Worm (Caenorhabditis elegans) whole organism, L4/young adult: ENCODE data around the gene C33H5.16.

Source experiments
- W03F9.2 ChIP-seq: fragments of 150-350 bp; optimal IDR thresholded peaks from 2 replicates; lab custom pipeline; 2014; ENCODE audit warnings: missing biosample characterization, missing genetic modification characterization
- dao-5 ChIP-seq: sonication (generic microtip); optimal IDR thresholded peaks from 2 replicates; lab custom pipeline; 2016; ENCODE audit warnings: missing genotype, missing genetic modification characterization, moderate library complexity, missing compliant biosample characterization
- him-1 ChIP-seq: sonication (generic microtip); optimal IDR thresholded peaks from 2 replicates; lab custom pipeline; 2016; ENCODE audit warnings: missing genotype, missing genetic modification reagents, missing genetic modification characterization, missing compliant biosample characterization

Gene C33H5.16

ce11 chrIV:7829275-7829938 lies 26.3 kb upstream of the C33H5.16 start, which contains the start of gene C06A6.4:
Gene C06A6.4 (minus strand): TSS chrIV:7829298.
- TF ChIP-seq him-1 (tag; lab: Kevin White, UChicago) (no peak), W03F9.2 (peak; percentile 61), dao-5 (tag; lab: Kevin White, UChicago) (no peak)

ce11 chrIV:7824649-7825048 lies 21.5 kb upstream of the C33H5.16 start:
- no peak for TF ChIP-seq dao-5 (tag; lab: Kevin White, UChicago)

ce11 chrIV:7822524-7822923 lies 19.4 kb upstream of the C33H5.16 start, which contains the start of gene T14A8.2:
Gene T14A8.2 (minus strand): TSS chrIV:7822624.
- TF ChIP-seq W03F9.2 (no peak), him-1 (tag; lab: Kevin White, UChicago) (no peak), dao-5 (tag; lab: Kevin White, UChicago) (no peak)

ce11 chrIV:7817852-7818251 lies 14.7 kb upstream of the C33H5.16 start, which contains the start of gene ric-3:
Gene ric-3 (plus strand): TSS chrIV:7818251.
- TF ChIP-seq him-1 (tag; lab: Kevin White, UChicago) = no peak
- TF ChIP-seq dao-5 (tag; lab: Kevin White, UChicago) = no peak
- TF ChIP-seq W03F9.2 = no peak

ce11 chrIV:7816402-7817102 lies 13.4 kb upstream of the C33H5.16 start:
- no peak for TF ChIP-seq him-1 (tag; lab: Kevin White, UChicago)
- TF ChIP-seq W03F9.2 = peak; percentile 21
- no peak for TF ChIP-seq dao-5 (tag; lab: Kevin White, UChicago)

ce11 chrIV:7815683-7816183 lies 12.6 kb upstream of the C33H5.16 start, which contains the start of gene cdgs-1:
Gene cdgs-1 (minus strand): TSS chrIV:7815733.
- TF ChIP-seq W03F9.2 (no peak), him-1 (tag; lab: Kevin White, UChicago) (no peak), dao-5 (tag; lab: Kevin White, UChicago) (no peak)

- TF ChIP-seq W03F9.2 (no peak), him-1 (tag; lab: Kevin White, UChicago) (no peak), dao-5 (tag; lab: Kevin White, UChicago) (no peak)
Observed at ce11 chrIV:7812709-7813108, 9.6 kb upstream of the C33H5.16 start, which contains the start of gene zgpa-1. Gene zgpa-1 (minus strand): TSS chrIV:7812809.

ce11 chrIV:7808583-7808982 lies 5.4 kb upstream of the C33H5.16 start, which contains the start of gene C33H5.1:
Gene C33H5.1 (plus strand): TSS chrIV:7808912.
- TF ChIP-seq him-1 (tag; lab: Kevin White, UChicago) (no peak), W03F9.2 (no peak), dao-5 (tag; lab: Kevin White, UChicago) (no peak)

ce11 chrIV:7804740-7805139 lies 1.6 kb upstream of the C33H5.16 start, which contains the start of gene C33H5.2:
Gene C33H5.2 (plus strand): TSS chrIV:7805040.
- TF ChIP-seq dao-5 (tag; lab: Kevin White, UChicago) (no peak), him-1 (tag; lab: Kevin White, UChicago) (no peak), W03F9.2 (no peak)

ce11 chrIV:7800338-7800737 lies 2.8 kb downstream of the C33H5.16 start:
- no peak for TF ChIP-seq him-1 (tag; lab: Kevin White, UChicago)
- no peak for TF ChIP-seq W03F9.2
- TF ChIP-seq dao-5 (tag; lab: Kevin White, UChicago) = no peak

ce11 chrIV:7796432-7797113 lies 6.6 kb downstream of the C33H5.16 start, which contains the start of gene sgo-1:
Gene sgo-1 (minus strand): TSS chrIV:7796482.
- TF ChIP-seq W03F9.2 (peak; percentile 52), him-1 (tag; lab: Kevin White, UChicago) (no peak)

ce11 chrIV:7794709-7795108 lies 8.4 kb downstream of the C33H5.16 start, which contains the start of gene ntp-1:
Gene ntp-1 (minus strand): TSS chrIV:7794809.
- no peak for TF ChIP-seq him-1 (tag; lab: Kevin White, UChicago)
- TF ChIP-seq dao-5 (tag; lab: Kevin White, UChicago) = no peak
- TF ChIP-seq W03F9.2 = no peak

- no peak for TF ChIP-seq W03F9.2
- TF ChIP-seq him-1 (tag; lab: Kevin White, UChicago) = no peak
- no peak for TF ChIP-seq dao-5 (tag; lab: Kevin White, UChicago)
Observed at ce11 chrIV:7791821-7792446, 11.2 kb downstream of the C33H5.16 start, which contains the start of gene C33H5.13. Gene C33H5.13 (minus strand): TSS chrIV:7792263.
